Worm (Caenorhabditis elegans): ENCODE measurements around the gene F36H9.1.

- TF ChIP-seq him-1 (tag; optimal IDR thresholded peaks at IDR 0.05) (no peak), W03F9.2 (tag; optimal IDR thresholded peaks at IDR 0.05) (no peak)
Measured at ce11 chrV:1803043-1803442, 8.7 kb downstream of the F36H9.1 start, which contains the start of gene srt-41.

All from whole organism, L4/young adult.